Worm (Caenorhabditis elegans) whole organism, L3 larva: ENCODE data around the gene ZK829.9.

Source experiments
- ZK546.5 ChIP-seq: sonication (generic microtip); optimal IDR thresholded peaks from 2 replicates; lab custom pipeline; 2017; ENCODE audit warnings: missing biosample characterization, missing genetic modification characterization
- aly-2 ChIP-seq: fragments of 150-350 bp; optimal IDR thresholded peaks from 2 replicates; lab custom pipeline; 2014; ENCODE audit warnings: missing biosample characterization, missing genetic modification characterization
- ama-1 ChIP-seq: fragments of 150-350 bp; optimal IDR thresholded peaks from 2 replicates; lab custom pipeline; 2018
- ceh-16 ChIP-seq: sonication (generic microtip); optimal IDR thresholded peaks from 2 replicates; lab custom pipeline; 2017; ENCODE audit warnings: missing biosample characterization, missing genetic modification characterization
- ceh-28 ChIP-seq: fragments of 150-350 bp; optimal IDR thresholded peaks from 2 replicates; lab custom pipeline; 2014; ENCODE audit warnings: missing biosample characterization, missing genetic modification reagents, missing genetic modification characterization
- ceh-9 ChIP-seq: sonication (generic microtip); optimal IDR thresholded peaks from 2 replicates; lab custom pipeline; 2018; ENCODE audit warnings: missing biosample characterization, missing genetic modification characterization
- daf-12 ChIP-seq: fragments of 150-350 bp; optimal IDR thresholded peaks from 2 replicates; lab custom pipeline; 2014; ENCODE audit warnings: missing biosample characterization, missing genetic modification reagents, missing genetic modification characterization
- egl-27 ChIP-seq: sonication (generic microtip); optimal IDR thresholded peaks from 4 replicates; lab custom pipeline; 2017; ENCODE audit warnings: missing biosample characterization, missing genetic modification reagents, missing genetic modification characterization
- elt-1 ChIP-seq: fragments of 150-350 bp; optimal IDR thresholded peaks from 2 replicates; lab custom pipeline; 2014; ENCODE audit warnings: missing biosample characterization, missing genetic modification characterization
- elt-2 ChIP-seq: sonication (generic microtip); optimal IDR thresholded peaks from 2 replicates; lab custom pipeline; 2016; ENCODE audit warnings: missing genetic modification reagents, mild to moderate bottlenecking, missing genetic modification characterization, missing compliant biosample characterization
- eor-1 ChIP-seq, 2 experiments: fragments of 150-350 bp; optimal IDR thresholded peaks; 2 replicates each; lab custom pipeline; 2014 to 2018; ENCODE audit warnings: missing biosample characterization in 2 of 2, missing genetic modification characterization in 2 of 2
- fkh-2 ChIP-seq: fragments of 150-350 bp; optimal IDR thresholded peaks from 2 replicates; lab custom pipeline; 2014; ENCODE audit warnings: missing biosample characterization, missing genetic modification reagents, missing genetic modification characterization
- fos-1 ChIP-seq: fragments of 150-350 bp; optimal IDR thresholded peaks from 2 replicates; lab custom pipeline; 2014; ENCODE audit warnings: missing biosample characterization, missing genetic modification characterization
- hmg-11 ChIP-seq: sonication (generic microtip); optimal IDR thresholded peaks from 2 replicates; lab custom pipeline; 2016; ENCODE audit warnings: missing genetic modification characterization, missing compliant biosample characterization
- jun-1 ChIP-seq: fragments of 150-350 bp; optimal IDR thresholded peaks from 2 replicates; lab custom pipeline; 2014; ENCODE audit warnings: missing biosample characterization, missing genetic modification reagents, missing genetic modification characterization
- lin-15B ChIP-seq: fragments of 150-350 bp; optimal IDR thresholded peaks from 2 replicates; lab custom pipeline; 2014; ENCODE audit warnings: missing biosample characterization, missing genetic modification characterization
- lsy-12 ChIP-seq: sonication (generic microtip); optimal IDR thresholded peaks from 2 replicates; lab custom pipeline; 2016; ENCODE audit warnings: mild to moderate bottlenecking, missing genetic modification characterization, missing compliant biosample characterization
- mml-1 ChIP-seq: fragments of 150-350 bp; sonication (generic microtip); optimal IDR thresholded peaks from 3 replicates; lab custom pipeline; 2014; ENCODE audit warnings: missing biosample characterization, missing genetic modification characterization
- nfya-1 ChIP-seq: sonication (generic microtip); optimal IDR thresholded peaks from 2 replicates; lab custom pipeline; 2017; ENCODE audit warnings: missing genetic modification characterization, mild to moderate bottlenecking, missing compliant biosample characterization, antibody characterized with exemption, moderate library complexity; ENCODE audit not compliant: insufficient read depth
- nhr-11 ChIP-seq: fragments of 150-350 bp; optimal IDR thresholded peaks from 2 replicates; lab custom pipeline; 2014; ENCODE audit warnings: missing biosample characterization, missing genetic modification characterization
- nhr-12 ChIP-seq: fragments of 150-350 bp; optimal IDR thresholded peaks from 2 replicates; lab custom pipeline; 2014; ENCODE audit warnings: missing biosample characterization, missing genetic modification characterization
- nhr-237 ChIP-seq: fragments of 150-350 bp; optimal IDR thresholded peaks from 2 replicates; lab custom pipeline; 2014; ENCODE audit warnings: missing biosample characterization, missing genetic modification characterization
- nhr-25 ChIP-seq: sonication (generic microtip); optimal IDR thresholded peaks from 2 replicates; lab custom pipeline; 2017; ENCODE audit warnings: missing biosample characterization, missing genetic modification characterization
- nhr-43 ChIP-seq: sonication (generic microtip); optimal IDR thresholded peaks from 2 replicates; lab custom pipeline; 2016; ENCODE audit warnings: mild to moderate bottlenecking, missing genetic modification characterization, missing compliant biosample characterization; ENCODE audit not compliant: poor library complexity, severe bottlenecking
- skn-1 ChIP-seq: fragments of 150-350 bp; optimal IDR thresholded peaks from 2 replicates; lab custom pipeline; 2014; ENCODE audit warnings: missing biosample characterization, missing genetic modification characterization
- unc-39 ChIP-seq: sonication (generic microtip); optimal IDR thresholded peaks from 4 replicates; lab custom pipeline; 2017; ENCODE audit warnings: missing biosample characterization, missing genetic modification characterization
- unc-62 ChIP-seq: fragments of 150-350 bp; sonication (generic microtip); optimal IDR thresholded peaks from 4 replicates; lab custom pipeline; 2014; ENCODE audit warnings: missing biosample characterization, missing genetic modification reagents, missing genetic modification characterization
- ztf-11 ChIP-seq: fragments of 150-350 bp; optimal IDR thresholded peaks from 2 replicates; lab custom pipeline; 2014; ENCODE audit warnings: missing biosample characterization, missing genetic modification characterization
- ztf-4 ChIP-seq: fragments of 150-350 bp; optimal IDR thresholded peaks from 2 replicates; lab custom pipeline; 2014; ENCODE audit warnings: missing biosample characterization, missing genetic modification characterization

Gene ZK829.9

ce11 chrIV:11961485-11962255 is 8.7 kb upstream of the ZK829.9 start, which contains the start of gene ZK829.7 (continued):
- no peak for TF ChIP-seq nhr-11 (tag; lab: Kevin White, UChicago)
- TF ChIP-seq skn-1 (tag; lab: Kevin White, UChicago) = no peak
- no peak for TF ChIP-seq ztf-4 (tag; lab: Kevin White, UChicago)
- peak; percentile 59 for TF ChIP-seq lsy-12 (tag; lab: Kevin White, UChicago)
- no peak for TF ChIP-seq unc-39 (tag; lab: Kevin White, UChicago)
- peak; percentile 44 for TF ChIP-seq elt-2 (tag; lab: Kevin White, UChicago)
- TF ChIP-seq ceh-28 (tag; lab: Kevin White, UChicago) = peak; percentile 56
- no peak for TF ChIP-seq nhr-12 (tag; lab: Kevin White, UChicago)
- no peak for TF ChIP-seq aly-2 (tag; lab: Kevin White, UChicago)
- TF ChIP-seq, all 47 proteins: peak for 18

- TF ChIP-seq ztf-11 (no peak), nhr-11 (tag; lab: Kevin White, UChicago) (peak; percentile 49)
Observed at ce11 chrIV:11965327-11965726, 5.0 kb upstream of the ZK829.9 start, which contains the start of gene srj-1. Gene srj-1 (minus strand): TSS chrIV:11965427.

ce11 chrIV:11986407-11986806 is 16.1 kb downstream of the ZK829.9 start:
- TF ChIP-seq nhr-237 (tag; lab: Kevin White, UChicago) = no peak
- TF ChIP-seq jun-1 (tag; lab: Kevin White, UChicago) = no peak
- TF ChIP-seq, all 47 proteins: peak for 0

- TF ChIP-seq ZK546.5 (tag; lab: Kevin White, UChicago) (no peak), aly-2 (tag; lab: Kevin White, UChicago) (no peak), elt-1 (tag; lab: Kevin White, UChicago) (no peak), unc-62 (no peak), hmg-11 (tag; lab: Kevin White, UChicago) (no peak), ztf-11 (no peak), nhr-25 (no peak), jun-1 (tag; lab: Kevin White, UChicago) (no peak), ama-1 (lab: Kevin White, UChicago) (no peak), ztf-4 (tag; lab: Kevin White, UChicago) (no peak), nhr-237 (tag; lab: Kevin White, UChicago) (no peak), fos-1 (tag; lab: Kevin White, UChicago) (no peak), eor-1 (tag; optimal IDR thresholded peaks at IDR 0.05; lab: Kevin White, UChicago) (no peak), ceh-16 (tag; lab: Kevin White, UChicago) (no peak), nfya-1 (tag; lab: Kevin White, UChicago) (no peak), nhr-12 (tag; lab: Kevin White, UChicago) (no peak), egl-27 (no peak), mml-1 (no peak)
Observed at ce11 chrIV:12005090-12005770, 34.9 kb downstream of the ZK829.9 start.

- TF ChIP-seq daf-12 (no peak), skn-1 (tag; lab: Kevin White, UChicago) (no peak), nhr-43 (tag; lab: Kevin White, UChicago) (no peak), fkh-2 (tag; lab: Kevin White, UChicago) (no peak), ceh-9 (tag; lab: Kevin White, UChicago) (no peak)
Observed at ce11 chrIV:12009046-12009674, 38.8 kb downstream of the ZK829.9 start.

ce11 chrIV:12010377-12010776 is 40.0 kb downstream of the ZK829.9 start:
- peak; percentile 23 for TF ChIP-seq nfya-1 (tag; lab: Kevin White, UChicago)
- no peak for TF ChIP-seq lin-15B (tag; lab: Kevin White, UChicago)
